Worm (Caenorhabditis elegans): ENCODE measurements around the gene Y41G9A.6.

Gene Y41G9A.6

DNA sequence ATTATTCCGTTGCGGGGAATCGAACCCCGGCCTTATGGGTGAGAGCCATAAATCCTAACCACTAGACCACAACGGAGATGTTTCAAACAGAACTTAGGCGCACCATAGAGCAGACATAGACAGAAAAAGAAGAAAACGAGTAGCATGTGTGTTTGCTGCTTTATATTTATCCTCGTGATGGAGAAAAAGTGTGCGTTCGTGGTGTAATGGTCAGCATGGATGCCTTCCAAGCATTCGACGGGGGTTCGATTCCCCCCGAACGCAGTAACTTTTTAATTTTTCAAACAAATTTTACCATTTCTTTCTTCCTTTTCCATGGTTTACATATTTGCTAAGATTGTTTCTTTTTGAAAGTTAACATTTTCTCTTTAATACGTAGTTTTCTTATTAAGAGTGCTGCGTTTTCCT, 32.4 kb upstream of the Y41G9A.6 start (continued):
- peak; percentile 96 for TF ChIP-seq ceh-8 (GFP tag; optimal IDR thresholded peaks at IDR 0.05)
- no peak for TF ChIP-seq nhr-12 (tag; optimal IDR thresholded peaks at IDR 0.05)
- TF ChIP-seq pax-3 (tag; optimal IDR thresholded peaks at IDR 0.05), result peak; percentile 81
- peak; percentile 79 to 89 (median 86) for TF ChIP-seq ceh-82 (tag; optimal IDR thresholded peaks at IDR 0.05)
- TF ChIP-seq zag-1 (tag; optimal IDR thresholded peaks at IDR 0.05), result no peak
- peak; percentile 74 for TF ChIP-seq isw-1 (GFP tag; IDR thresholded peaks at IDR 0.05)
- TF ChIP-seq sox-4 (tag; optimal IDR thresholded peaks at IDR 0.05), result peak; percentile 87
- TF ChIP-seq efl-1 (optimal IDR thresholded peaks at IDR 0.05), result peak; percentile 53 to 59
- peak; percentile 19 to 95 for TF ChIP-seq efl-1 (GFP tag; optimal IDR thresholded peaks at IDR 0.05 in 1 of 2)
- no peak for TF ChIP-seq nhr-84 (tag; optimal IDR thresholded peaks at IDR 0.05)
- peak; percentile 59 for TF ChIP-seq C04F5.9 (tag; optimal IDR thresholded peaks at IDR 0.05)
- TF ChIP-seq pag-3 (tag; optimal IDR thresholded peaks at IDR 0.05; ENCODE audit: borderline replicate concordance, insufficient read depth), result no peak

ce11 chrX:3034203-3034602, 30.6 kb upstream of the Y41G9A.6 start, which contains the start of gene M02F4.2:
TSS of gene M02F4.2 (minus strand) at chrX:3034303.
- TF ChIP-seq nhr-12 (tag; optimal IDR thresholded peaks at IDR 0.05), result no peak
- no peak for TF ChIP-seq blmp-1 (tag; optimal IDR thresholded peaks at IDR 0.05)
- TF ChIP-seq lir-3 (tag; optimal IDR thresholded peaks at IDR 0.05; ENCODE audit: poor library complexity), result no peak
- no peak for TF ChIP-seq elt-2 (tag; optimal IDR thresholded peaks at IDR 0.05)
- TF ChIP-seq lsy-2 (tag; optimal IDR thresholded peaks at IDR 0.05), result no peak
- TF ChIP-seq C04F5.9 (tag; optimal IDR thresholded peaks at IDR 0.05), result no peak
- no peak for TF ChIP-seq jun-1 (tag; optimal IDR thresholded peaks at IDR 0.05)
- no peak for TF ChIP-seq aly-2 (tag; optimal IDR thresholded peaks at IDR 0.05)
- TF ChIP-seq nhr-19 (GFP tag; conservative IDR thresholded peaks at IDR 0.05), result no peak
- no peak for TF ChIP-seq fkh-8 (tag; optimal IDR thresholded peaks at IDR 0.05)
- TF ChIP-seq swsn-7 (tag; optimal IDR thresholded peaks at IDR 0.05), result no peak
- no peak for TF ChIP-seq elt-3 (tag; optimal IDR thresholded peaks at IDR 0.05)

DNA sequence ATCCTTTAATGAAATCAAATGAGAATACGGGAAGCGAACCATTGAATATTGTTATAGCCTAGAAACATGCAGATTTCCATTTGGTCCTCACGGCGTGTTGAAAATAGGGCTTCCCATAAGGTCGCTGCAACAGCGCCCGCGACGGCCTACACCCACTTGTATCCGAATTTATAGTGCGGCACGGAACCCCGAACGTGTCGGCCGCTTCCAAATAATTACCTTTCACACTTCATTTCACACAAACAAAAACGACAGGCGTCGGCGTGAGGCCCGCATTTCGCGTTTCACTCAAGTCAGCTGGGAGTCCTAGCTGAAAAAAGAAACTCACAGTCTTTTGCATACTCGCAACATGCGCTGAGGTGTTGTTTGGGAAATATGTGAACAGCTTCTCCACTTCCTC, 29.9 kb upstream of the Y41G9A.6 start:
- peak; percentile 76 for TF ChIP-seq snpc-4 (tag; optimal IDR thresholded peaks at IDR 0.05)
- no peak for TF ChIP-seq efl-1 (optimal IDR thresholded peaks at IDR 0.05)
- TF ChIP-seq efl-1 (GFP tag; optimal IDR thresholded peaks at IDR 0.05 in 1 of 2), result peak in 1 of 2 experiments; percentile 86
- TF ChIP-seq hpl-2 (GFP tag; optimal IDR thresholded peaks at IDR 0.05), result no peak
- no peak for TF ChIP-seq hlh-17 (GFP tag; optimal IDR thresholded peaks at IDR 0.05; ENCODE audit: borderline replicate concordance)

DNA sequence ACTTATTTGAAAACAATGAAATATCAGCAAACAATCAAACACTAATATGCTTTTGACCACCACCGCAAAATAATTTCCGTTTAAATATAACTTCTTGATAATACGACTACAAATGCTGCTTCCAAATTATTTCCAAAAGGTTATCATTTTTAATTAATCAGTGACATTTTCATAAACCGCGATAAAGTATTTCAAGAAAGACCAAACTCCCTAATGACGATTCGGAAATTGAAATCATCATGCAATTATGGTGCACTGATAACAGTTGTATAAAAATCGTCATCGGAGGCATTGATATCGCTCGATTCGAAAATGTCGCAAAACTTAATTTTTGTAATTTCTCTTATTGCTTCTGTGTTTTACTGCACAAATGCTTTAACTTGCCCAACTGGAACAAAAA, 27.9 kb upstream of the Y41G9A.6 start, which contains the start of gene clec-265:
Gene clec-265 (plus strand): TSS at position 300 of the 400 bp plus-strand sequence.
- TF ChIP-seq dpl-1 (GFP tag; optimal IDR thresholded peaks at IDR 0.05) (no peak), ceh-88 (GFP tag; IDR thresholded peaks at IDR 0.05) (no peak), tlp-1 (tag; optimal IDR thresholded peaks at IDR 0.05) (peak; percentile 11), egl-13 (tag; optimal IDR thresholded peaks at IDR 0.05) (no peak), nhr-71 (tag; optimal IDR thresholded peaks at IDR 0.05) (peak; percentile 7), pax-3 (tag; optimal IDR thresholded peaks at IDR 0.05) (peak; percentile 31), lin-14 (GFP tag; optimal IDR thresholded peaks at IDR 0.05) (no peak), elt-2 (tag; optimal IDR thresholded peaks at IDR 0.05) (peak; percentile 96), jun-1 (tag; optimal IDR thresholded peaks at IDR 0.05) (peak; percentile 14), nhr-90 (tag; optimal IDR thresholded peaks at IDR 0.05; ENCODE audit: poor library complexity) (peak; percentile 4), nhr-84 (tag; optimal IDR thresholded peaks at IDR 0.05) (no peak), tbx-2 (tag; optimal IDR thresholded peaks at IDR 0.05) (no peak), pqm-1 (tag; optimal IDR thresholded peaks at IDR 0.05) (peak; percentile 86)

- TF ChIP-seq sox-4 (tag; optimal IDR thresholded peaks at IDR 0.05) (no peak), fos-1 (tag; optimal IDR thresholded peaks at IDR 0.05) (no peak), nhr-28 (tag; optimal IDR thresholded peaks at IDR 0.05) (no peak), unc-30 (tag; optimal IDR thresholded peaks at IDR 0.05) (no peak), egl-13 (tag; optimal IDR thresholded peaks at IDR 0.05) (no peak), rnt-1 (tag; optimal IDR thresholded peaks at IDR 0.05) (no peak), tlp-1 (tag; optimal IDR thresholded peaks at IDR 0.05) (no peak), mef-2 (tag; optimal IDR thresholded peaks at IDR 0.05) (no peak)
Measured at ce11 chrX:3029030-3029429, 25.4 kb upstream of the Y41G9A.6 start, which contains the start of gene M02F4.1. TSS of gene M02F4.1 (minus strand) at chrX:3029130.
